Fruit fly (Drosophila melanogaster) whole organism, prepupa: ENCODE results near the gene Mst87F.

Experiments used
- CG10631 ChIP-seq: fragments of 200-800 bp; sonication (Bioruptor generic); optimal IDR thresholded peaks from 2 replicates; lab custom pipeline; 2016; ENCODE audit warnings: missing biosample characterization, missing genetic modification characterization
- CG11902 ChIP-seq: fragments of 200-800 bp; sonication (Bioruptor generic); optimal IDR thresholded peaks from 3 replicates; lab custom pipeline; 2016; ENCODE audit warnings: missing biosample characterization, missing genetic modification characterization
- CG15336 ChIP-seq: fragments of 200-800 bp; sonication (Bioruptor generic); IDR thresholded peaks from 2 replicates; pipeline ENCODE4 v1.3.6; 2022; ENCODE audit warnings: missing biosample characterization, missing genetic modification characterization
- CG1621 ChIP-seq: fragments of 200-800 bp; sonication (Bioruptor generic); optimal IDR thresholded peaks from 3 replicates; lab custom pipeline; 2018; ENCODE audit warnings: missing biosample characterization, mild to moderate bottlenecking, missing genetic modification characterization
- CG16779 ChIP-seq: fragments of 200-800 bp; sonication (Bioruptor generic); optimal IDR thresholded peaks from 3 replicates; lab custom pipeline; 2017; ENCODE audit warnings: missing biosample characterization, mild to moderate bottlenecking, missing genetic modification characterization
- CG32006 ChIP-seq: fragments of 200-800 bp; sonication (Bioruptor generic); optimal IDR thresholded peaks from 3 replicates; lab custom pipeline; 2017; ENCODE audit warnings: missing biosample characterization, mild to moderate bottlenecking, missing genetic modification characterization
- CG3919 ChIP-seq: fragments of 200-800 bp; sonication (Bioruptor generic); optimal IDR thresholded peaks from 3 replicates; lab custom pipeline; 2016; ENCODE audit warnings: missing biosample characterization, missing genetic modification characterization
- CG4318 ChIP-seq: fragments of 200-800 bp; sonication (Bioruptor generic); optimal IDR thresholded peaks from 3 replicates; lab custom pipeline; 2017; ENCODE audit warnings: missing biosample characterization, mild to moderate bottlenecking, missing genetic modification characterization
- CG6163 ChIP-seq: fragments of 200-800 bp; sonication (Bioruptor generic); IDR thresholded peaks from 3 replicates; pipeline ENCODE4 v1.3.6; 2022; ENCODE audit warnings: missing biosample characterization, missing genetic modification characterization
- CG6276 ChIP-seq: fragments of 200-800 bp; sonication (Bioruptor generic); optimal IDR thresholded peaks from 2 replicates; lab custom pipeline; 2017; ENCODE audit warnings: missing biosample characterization, mild to moderate bottlenecking, missing genetic modification characterization
- CG6792 ChIP-seq: fragments of 200-800 bp; sonication (Bioruptor generic); optimal IDR thresholded peaks from 3 replicates; lab custom pipeline; 2016; ENCODE audit warnings: missing biosample characterization, missing genetic modification characterization
- CG6808 ChIP-seq: fragments of 200-800 bp; sonication (Bioruptor generic); optimal IDR thresholded peaks from 3 replicates; lab custom pipeline; 2017; ENCODE audit warnings: missing biosample characterization, missing genetic modification characterization, mild to moderate bottlenecking, moderate library complexity, missing genetic modification reagents
- CG6854 ChIP-seq: fragments of 200-800 bp; sonication (Bioruptor generic); optimal IDR thresholded peaks from 2 replicates; lab custom pipeline; 2017; ENCODE audit warnings: missing biosample characterization, mild to moderate bottlenecking, missing genetic modification characterization
- CG8119 ChIP-seq: fragments of 200-800 bp; sonication (Bioruptor generic); IDR thresholded peaks from 3 replicates; pipeline ENCODE4 v1.3.6; 2022; ENCODE audit warnings: missing biosample characterization, missing genetic modification characterization
- CG8319 ChIP-seq: fragments of 200-800 bp; sonication (Bioruptor generic); optimal IDR thresholded peaks from 3 replicates; lab custom pipeline; 2016; ENCODE audit warnings: missing biosample characterization, missing genetic modification characterization
- CG8632 ChIP-seq: fragments of 200-800 bp; sonication (Bioruptor generic); optimal IDR thresholded peaks from 3 replicates; lab custom pipeline; 2016; ENCODE audit warnings: missing biosample characterization, missing genetic modification characterization
- CG9139 ChIP-seq: fragments of 200-800 bp; sonication (Bioruptor generic); optimal IDR thresholded peaks from 3 replicates; lab custom pipeline; 2017; ENCODE audit warnings: missing biosample characterization, mild to moderate bottlenecking, missing genetic modification characterization
- Eip78C ChIP-seq: fragments of 200-800 bp; sonication (Bioruptor generic); peaks from one replicate; lab custom pipeline; 2016; ENCODE audit warnings: missing biosample characterization, missing genetic modification characterization
- Eip93F ChIP-seq: fragments of 200-800 bp; sonication (Bioruptor generic); optimal IDR thresholded peaks from 2 replicates; lab custom pipeline; 2016; ENCODE audit warnings: missing biosample characterization, mild to moderate bottlenecking, missing genetic modification characterization
- Ets21C ChIP-seq: fragments of 200-800 bp; sonication (Bioruptor generic); optimal IDR thresholded peaks from 3 replicates; lab custom pipeline; 2016; ENCODE audit warnings: missing biosample characterization, missing genetic modification characterization
- Ets96B ChIP-seq: fragments of 200-800 bp; optimal IDR thresholded peaks from 2 replicates; lab custom pipeline; 2019; ENCODE audit warnings: missing biosample characterization, mild to moderate bottlenecking, missing genetic modification characterization, moderate library complexity
- Hr38 ChIP-seq: sonication (Bioruptor generic); optimal IDR thresholded peaks from 2 replicates; lab custom pipeline; 2016; ENCODE audit warnings: missing biosample characterization, missing genetic modification characterization
- Hr39 ChIP-seq: fragments of 200-800 bp; sonication (Bioruptor generic); optimal IDR thresholded peaks from 2 replicates; lab custom pipeline; 2016; ENCODE audit warnings: missing biosample characterization, missing genetic modification characterization
- Hr4 ChIP-seq: fragments of 200-800 bp; sonication (Bioruptor generic); optimal IDR thresholded peaks from 3 replicates; lab custom pipeline; 2016; ENCODE audit warnings: missing biosample characterization, missing genetic modification characterization
- Lpt ChIP-seq: fragments of 200-800 bp; sonication (Bioruptor generic); optimal IDR thresholded peaks from 3 replicates; lab custom pipeline; 2016; ENCODE audit warnings: missing biosample characterization, missing genetic modification characterization
- Met ChIP-seq: fragments of 200-800 bp; sonication (Bioruptor generic); optimal IDR thresholded peaks from 3 replicates; lab custom pipeline; 2016; ENCODE audit warnings: missing biosample characterization, missing genetic modification characterization
- OdsH ChIP-seq: fragments of 200-800 bp; sonication (Bioruptor generic); optimal IDR thresholded peaks from 3 replicates; lab custom pipeline; 2016; ENCODE audit warnings: missing biosample characterization, missing genetic modification characterization
- Smox ChIP-seq: fragments of 200-800 bp; sonication (Bioruptor generic); optimal IDR thresholded peaks from 3 replicates; lab custom pipeline; 2016; ENCODE audit warnings: missing biosample characterization, missing genetic modification characterization
- Sox102F ChIP-seq: fragments of 200-800 bp; sonication (Bioruptor generic); optimal IDR thresholded peaks from 2 replicates; lab custom pipeline; 2016; ENCODE audit warnings: missing biosample characterization, mild to moderate bottlenecking, missing genetic modification characterization
- Sox14 ChIP-seq: fragments of 200-800 bp; sonication (Bioruptor generic); optimal IDR thresholded peaks from 3 replicates; lab custom pipeline; 2016; ENCODE audit warnings: missing biosample characterization, missing genetic modification characterization
- achi ChIP-seq: fragments of 200-800 bp; sonication (Bioruptor generic); optimal IDR thresholded peaks from 3 replicates; lab custom pipeline; 2016; ENCODE audit warnings: missing biosample characterization, missing genetic modification characterization
- cyc ChIP-seq: fragments of 200-800 bp; sonication (Bioruptor generic); optimal IDR thresholded peaks from 3 replicates; lab custom pipeline; 2016; ENCODE audit warnings: missing biosample characterization, missing genetic modification characterization
- dsx ChIP-seq: fragments of 200-800 bp; optimal IDR thresholded peaks from 3 replicates; lab custom pipeline; 2019; ENCODE audit warnings: missing biosample characterization, mild to moderate bottlenecking, missing genetic modification characterization, moderate library complexity; ENCODE audit not compliant: poor library complexity, severe bottlenecking
- fd59A ChIP-seq: fragments of 200-800 bp; sonication (Bioruptor generic); optimal IDR thresholded peaks from 2 replicates; lab custom pipeline; 2017; ENCODE audit warnings: missing biosample characterization, mild to moderate bottlenecking, missing genetic modification characterization, missing genetic modification reagents
- fd85E ChIP-seq: fragments of 200-800 bp; sonication (Bioruptor generic); optimal IDR thresholded peaks from 3 replicates; lab custom pipeline; 2016; ENCODE audit warnings: missing biosample characterization, missing genetic modification characterization
- ss ChIP-seq, 2 experiments: fragments of 200-800 bp; sonication (Bioruptor generic); optimal IDR thresholded peaks; 2 replicates in 1 of 2; 3 replicates in 1 of 2; lab custom pipeline; 2017 to 2018; ENCODE audit warnings: mild to moderate bottlenecking in 2 of 2, missing biosample characterization in 2 of 2, missing genetic modification characterization in 2 of 2, moderate library complexity in 1 of 2
- svp ChIP-seq: fragments of 200-800 bp; sonication (Bioruptor generic); peaks from one replicate; lab custom pipeline; 2016; ENCODE audit warnings: missing biosample characterization, missing genetic modification characterization
- topi ChIP-seq: fragments of 200-800 bp; sonication (Bioruptor generic); optimal IDR thresholded peaks from 3 replicates; lab custom pipeline; 2016; ENCODE audit warnings: missing biosample characterization, missing genetic modification characterization
- vri ChIP-seq: fragments of 200-800 bp; sonication (Bioruptor generic); optimal IDR thresholded peaks from 3 replicates; lab custom pipeline; 2016; ENCODE audit warnings: missing biosample characterization, mild to moderate bottlenecking, missing genetic modification characterization

The Mst87F gene

DNA sequence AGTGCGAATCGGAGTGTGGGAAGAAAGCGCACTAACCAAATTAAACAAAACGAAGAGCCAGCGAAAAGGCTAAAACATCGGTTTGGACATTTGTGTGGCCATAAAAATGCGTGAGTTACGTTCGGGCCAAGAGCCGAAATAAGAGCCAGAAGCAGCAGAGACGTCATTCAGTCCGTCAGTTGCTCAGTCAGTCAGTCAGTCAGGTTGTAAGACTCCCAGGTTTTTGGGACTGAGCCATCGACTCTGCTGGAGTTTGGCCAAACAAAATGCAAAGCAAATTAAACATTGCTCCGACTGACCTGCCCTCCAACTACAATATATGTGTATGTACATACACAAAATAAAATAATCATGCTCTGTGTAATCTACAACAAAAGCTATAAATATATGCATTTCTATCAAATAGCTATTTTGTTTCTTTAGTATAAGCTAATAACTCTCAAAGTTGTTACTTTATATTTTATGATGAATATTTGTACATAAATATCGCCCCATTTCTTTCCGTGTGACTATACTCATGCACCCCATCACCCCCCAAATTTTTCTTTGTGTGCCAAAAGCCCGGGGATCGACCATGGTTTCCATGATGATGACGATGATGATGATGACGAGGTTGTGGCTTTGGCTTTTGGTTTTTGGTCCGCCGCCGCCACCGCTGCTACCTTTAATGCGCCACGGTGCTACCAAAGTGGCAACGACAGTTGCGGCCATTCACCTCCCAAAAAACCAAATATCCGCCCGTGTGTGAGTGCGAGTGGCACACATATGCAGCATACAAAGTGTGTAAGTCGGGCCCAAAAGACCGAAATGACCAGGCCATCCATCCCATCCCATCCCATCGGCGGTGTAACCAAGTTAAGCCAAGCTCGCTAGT lies 34.5 kb downstream of the Mst87F start (continued):
- TF ChIP-seq fd59A (no peak), Hr38 (GFP tag; lab: Kevin White, UChicago) (no peak), dsx (GFP tag; lab: Kevin White, UChicago) (no peak), CG6792 (GFP tag; lab: Kevin White, UChicago) (peak; percentile 72), CG3919 (GFP tag; lab: Kevin White, UChicago) (peak; percentile 60), CG6808 (GFP tag; lab: Kevin White, UChicago) (no peak), Eip93F (peak; percentile 70), CG4318 (GFP tag; lab: Kevin White, UChicago) (no peak), CG1621 (tag; lab: Kevin White, UChicago) (no peak), Eip78C (peak; percentile 91), Hr4 (peak; percentile 49), Smox (GFP tag; lab: Kevin White, UChicago) (peak; percentile 88), CG6276 (no peak), CG10631 (peak; percentile 56), CG8319 (GFP tag; lab: Kevin White, UChicago) (peak; percentile 32)

dm6 chr3R:13790820-13791219 lies 37.0 kb downstream of the Mst87F start:
- TF ChIP-seq CG16779: no peak
- no peak for TF ChIP-seq CG8119
- TF ChIP-seq CG9139 (GFP tag; lab: Kevin White, UChicago): no peak
- no peak for TF ChIP-seq CG6854 (GFP tag; lab: Kevin White, UChicago)
- no peak for TF ChIP-seq Lpt
- peak; percentile 90 for TF ChIP-seq svp (GFP tag; lab: Kevin White, UChicago)
- peak; percentile 67 for TF ChIP-seq Eip78C
- no peak for TF ChIP-seq Hr38 (GFP tag; lab: Kevin White, UChicago)
- TF ChIP-seq CG15336: 0 out of 2 replicates have a peak, but pooled peaks have one; percentile 5
- TF ChIP-seq CG3919 (GFP tag; lab: Kevin White, UChicago): no peak
- TF ChIP-seq Hr4: no peak
- TF ChIP-seq topi: no peak
- TF ChIP-seq Ets96B (tag; lab: Kevin White, UChicago): no peak
- TF ChIP-seq Hr39: no peak
- TF ChIP-seq achi (GFP tag; lab: Kevin White, UChicago): no peak

dm6 chr3R:13789617-13790277 lies 38.1 kb downstream of the Mst87F start:
- TF ChIP-seq vri (no peak), Eip78C (peak; percentile 34), CG6854 (GFP tag; lab: Kevin White, UChicago) (peak; percentile 10), svp (GFP tag; lab: Kevin White, UChicago) (peak; percentile 54), CG1621 (tag; lab: Kevin White, UChicago) (no peak)

dm6 chr3R:13788672-13789071 lies 39.1 kb downstream of the Mst87F start:
- TF ChIP-seq Hr38 (GFP tag; lab: Kevin White, UChicago) (no peak), Met (GFP tag; lab: Kevin White, UChicago) (no peak), Eip93F (no peak), Sox102F (GFP tag; lab: Kevin White, UChicago) (no peak), CG11902 (GFP tag; lab: Kevin White, UChicago) (no peak), fd85E (no peak), CG8632 (GFP tag; lab: Kevin White, UChicago) (no peak), cyc (GFP tag; lab: Kevin White, UChicago) (no peak), Ets21C (GFP tag; lab: Kevin White, UChicago) (no peak), CG6163 (GFP tag; lab: Robert Waterston, UW) (no peak), CG8119 (no peak), Hr39 (no peak), CG32006 (GFP tag; lab: Kevin White, UChicago) (no peak), topi (no peak), Sox14 (GFP tag; lab: Kevin White, UChicago) (no peak), ss (GFP tag; optimal IDR thresholded peaks at IDR 0.05; lab: Kevin White, UChicago) (no peak), OdsH (GFP tag; lab: Kevin White, UChicago) (no peak), achi (GFP tag; lab: Kevin White, UChicago) (no peak)
